Worm (Caenorhabditis elegans) whole organism, midembryonic: Measurements from ENCODE around the gene idpc-5.

Experiments used
- flt-1 ChIP-seq: fragments of 200-800 bp; sonication (Bioruptor generic); IDR thresholded peaks from 2 replicates; pipeline ENCODE4 v1.3.6; 2022; ENCODE audit warnings: missing genetic modification characterization, missing compliant biosample characterization
- klf-2 ChIP-seq: fragments of 200-800 bp; sonication (Bioruptor generic); conservative IDR thresholded peaks from 2 replicates; pipeline ENCODE4 v1.3.6; 2022; ENCODE audit warnings: missing genetic modification reagents, missing genetic modification characterization, missing compliant biosample characterization
- med-1 ChIP-seq: sonication (generic microtip); optimal IDR thresholded peaks from 2 replicates; lab custom pipeline; 2017; ENCODE audit warnings: missing genetic modification characterization, mild to moderate bottlenecking, missing compliant biosample characterization, antibody characterized with exemption, missing genetic modification reagents; ENCODE audit not compliant: insufficient read depth
- ztf-23 ChIP-seq: fragments of 200-800 bp; sonication (Bioruptor generic); IDR thresholded peaks from 2 replicates; pipeline ENCODE4 v1.3.6; 2022; ENCODE audit warnings: missing genetic modification reagents, missing genetic modification characterization, missing compliant biosample characterization

DNA sequence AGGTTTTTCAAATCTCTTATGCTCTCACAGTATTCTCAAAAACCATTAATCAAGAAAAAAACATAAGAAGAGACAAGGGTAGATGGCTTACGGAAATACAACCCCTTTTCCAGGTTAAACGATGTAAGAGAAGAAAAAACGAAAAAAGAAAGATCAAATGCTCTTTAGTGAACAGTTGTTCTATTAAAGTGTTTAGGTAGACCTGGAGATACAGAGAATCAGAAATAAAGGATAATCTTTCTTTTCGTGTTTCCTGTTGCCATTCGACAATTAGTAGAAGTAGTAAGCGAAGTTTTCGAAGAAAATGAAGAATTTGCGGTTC lies 39.5 kb downstream of the idpc-5 start, which contains the start of gene K09G1.1:
- no peak for TF ChIP-seq med-1
- TF ChIP-seq flt-1 (GFP tag; lab: Robert Waterston, UW), result no peak
- TF ChIP-seq klf-2 (GFP tag; lab: Robert Waterston, UW), result no peak
- TF ChIP-seq ztf-23 (GFP tag; lab: Robert Waterston, UW), result no peak
